Worm (Caenorhabditis elegans) whole organism, mixed stage, embryonic: ENCODE results near the gene clec-143.

Experiments
- blmp-1 ChIP-seq: fragments of 150-350 bp; optimal IDR thresholded peaks from 2 replicates; lab custom pipeline; 2014; ENCODE audit warnings: missing biosample characterization, missing genetic modification characterization
- elt-3 ChIP-seq: fragments of 150-350 bp; optimal IDR thresholded peaks from 2 replicates; lab custom pipeline; 2014; ENCODE audit warnings: missing biosample characterization, missing genetic modification characterization
- lin-13 ChIP-seq: fragments of 150-350 bp; optimal IDR thresholded peaks from 2 replicates; lab custom pipeline; 2014; ENCODE audit warnings: missing biosample characterization, missing genetic modification characterization
- mab-5 ChIP-seq: fragments of 150-350 bp; optimal IDR thresholded peaks from 2 replicates; lab custom pipeline; 2014; ENCODE audit warnings: missing biosample characterization, missing genetic modification characterization
- nhr-2 ChIP-seq: fragments of 150-350 bp; optimal IDR thresholded peaks from 2 replicates; lab custom pipeline; 2014; ENCODE audit warnings: missing biosample characterization, missing genetic modification characterization
- nhr-28 ChIP-seq: fragments of 150-350 bp; optimal IDR thresholded peaks from 2 replicates; lab custom pipeline; 2014; ENCODE audit warnings: missing biosample characterization, missing genetic modification characterization
- nhr-76 ChIP-seq: sonication (generic microtip); optimal IDR thresholded peaks from 2 replicates; lab custom pipeline; 2017; ENCODE audit warnings: missing biosample characterization, missing genetic modification characterization
- snpc-4 ChIP-seq: fragments of 150-350 bp; optimal IDR thresholded peaks from 2 replicates; lab custom pipeline; 2014; ENCODE audit warnings: missing biosample characterization, missing genetic modification characterization
- unc-39 ChIP-seq: fragments of 150-350 bp; optimal IDR thresholded peaks from 2 replicates; lab custom pipeline; 2014; ENCODE audit warnings: missing biosample characterization, missing genetic modification characterization

ce11 chrII:10464230-10464920, 5.7 kb downstream of the clec-143 start, which contains the start of the genes ZK673.6 and sdz-37:
- TF ChIP-seq elt-3 (tag; lab: Kevin White, UChicago) (no peak), snpc-4 (tag; lab: Kevin White, UChicago) (no peak), mab-5 (tag; lab: Kevin White, UChicago) (no peak), nhr-76 (tag; lab: Kevin White, UChicago) (no peak), blmp-1 (tag; lab: Kevin White, UChicago) (no peak), nhr-2 (tag; lab: Kevin White, UChicago) (no peak), lin-13 (tag; lab: Kevin White, UChicago) (no peak), nhr-28 (no peak), unc-39 (no peak)
